Worm (Caenorhabditis elegans): ENCODE results near the gene C08G5.6.

- TF ChIP-seq K12H6.12 (tag; optimal IDR thresholded peaks at IDR 0.05) (no peak), nfya-1 (tag; optimal IDR thresholded peaks at IDR 0.05; ENCODE audit: borderline replicate concordance, insufficient read depth) (no peak), ztf-18 (tag; optimal IDR thresholded peaks at IDR 0.05) (no peak), pha-4 (tag; optimal IDR thresholded peaks at IDR 0.05) (no peak), bed-2 (GFP tag; IDR thresholded peaks at IDR 0.05) (no peak), F23B12.7 (tag; optimal IDR thresholded peaks at IDR 0.05; ENCODE audit: insufficient read depth) (no peak), ztf-6 (GFP tag; IDR thresholded peaks at IDR 0.05) (no peak), dpl-1 (GFP tag; optimal IDR thresholded peaks at IDR 0.05) (no peak), nhr-90 (tag; optimal IDR thresholded peaks at IDR 0.05) (no peak)
Observed at ce11 chrII:765219-765618, 5.1 kb upstream of the C08G5.6 start, which contains the start of gene C08G5.7.

Data from whole organism, young adult.